Fruit fly (Drosophila melanogaster) whole organism: ENCODE measurements around the gene CG2975.

Source experiments
- CG8478 ChIP-seq: fragments of >200 bp; optimal IDR thresholded peaks from 2 replicates; lab custom pipeline; 2018; ENCODE audit warnings: inconsistent platforms
- Dll ChIP-seq: fragments of >200 bp; optimal IDR thresholded peaks from 2 replicates; lab custom pipeline; 2017
- EcR ChIP-seq, 2 experiments: fragments of >200 bp; optimal IDR thresholded peaks; 2 replicates each; lab custom pipeline; 2017; ENCODE audit warnings: missing biosample characterization in 2 of 2, missing genetic modification characterization in 2 of 2, missing genetic modification reagents in 2 of 2
- pan ChIP-seq: fragments of >200 bp; optimal IDR thresholded peaks from 2 replicates; lab custom pipeline; 2017
- usp ChIP-seq: fragments of >200 bp; optimal IDR thresholded peaks from 2 replicates; lab custom pipeline; 2017; ENCODE audit warnings: missing biosample characterization, missing genetic modification characterization, mixed read lengths

DNA sequence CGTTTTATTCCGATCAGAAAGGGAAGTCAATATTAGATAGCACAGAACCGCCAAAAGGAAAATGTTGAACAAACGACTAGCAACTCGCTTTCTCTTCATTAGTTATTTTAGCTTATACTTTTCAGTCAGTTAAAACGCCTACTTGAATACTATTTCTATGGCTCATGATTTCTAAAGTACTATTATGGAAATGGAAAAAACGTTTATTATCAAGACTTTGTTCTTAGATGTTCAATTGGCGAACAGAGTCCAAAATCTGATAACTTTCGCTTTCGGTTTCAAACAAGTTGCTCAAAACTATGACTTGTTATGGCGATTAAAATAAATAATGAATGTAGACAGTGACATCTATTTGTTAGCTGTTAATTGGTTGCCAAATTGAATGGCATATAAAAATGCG lies 14.5 kb upstream of the CG2975 start, which contains the start of gene CG3123:
- TF ChIP-seq EcR (GFP tag; optimal IDR thresholded peaks at IDR 0.05; lab: Kevin White, UChicago) (no peak), usp (GFP tag; lab: Kevin White, UChicago) (no peak), CG8478 (no peak), Dll (lab: Kevin White, UChicago) (no peak), pan (lab: Kevin White, UChicago) (no peak)
